Fruit fly (Drosophila melanogaster) whole organism, pupa: ENCODE measurements around the gene CG8852.

Experiments
- CG10348 ChIP-seq: fragments of 200-800 bp; sonication (Bioruptor generic); IDR thresholded peaks from 2 replicates; pipeline ENCODE4 v1.3.6; 2022; ENCODE audit warnings: missing biosample characterization, missing genetic modification characterization
- CG15710 ChIP-seq: fragments of 200-800 bp; sonication (Bioruptor generic); optimal IDR thresholded peaks from 2 replicates; lab custom pipeline; 2018; ENCODE audit warnings: missing biosample characterization, mild to moderate bottlenecking, missing genetic modification characterization, moderate library complexity
- CG17806 ChIP-seq: fragments of 200-800 bp; sonication (Bioruptor generic); optimal IDR thresholded peaks from 2 replicates; lab custom pipeline; 2018; ENCODE audit warnings: missing biosample characterization, mild to moderate bottlenecking, missing genetic modification characterization, moderate library complexity
- CG4496 ChIP-seq: fragments of 200-800 bp; sonication (Bioruptor generic); IDR thresholded peaks from 3 replicates; pipeline ENCODE4 v1.3.6; 2022; ENCODE audit warnings: missing biosample characterization, missing genetic modification characterization
- EcR ChIP-seq: fragments of 200-800 bp; sonication (Bioruptor generic); optimal IDR thresholded peaks from 3 replicates; lab custom pipeline; 2019; ENCODE audit warnings: missing biosample characterization, missing genetic modification characterization, mild to moderate bottlenecking, moderate library complexity, missing genetic modification reagents
- Ets98B ChIP-seq: fragments of 200-800 bp; sonication (Bioruptor generic); IDR thresholded peaks from 2 replicates; pipeline ENCODE4 v1.3.6; 2022; ENCODE audit warnings: missing biosample characterization, missing genetic modification characterization
- rn ChIP-seq: fragments of 200-800 bp; sonication (Bioruptor generic); IDR thresholded peaks from 2 replicates; pipeline ENCODE4 v1.3.6; 2022; ENCODE audit warnings: missing biosample characterization, missing genetic modification characterization

DNA sequence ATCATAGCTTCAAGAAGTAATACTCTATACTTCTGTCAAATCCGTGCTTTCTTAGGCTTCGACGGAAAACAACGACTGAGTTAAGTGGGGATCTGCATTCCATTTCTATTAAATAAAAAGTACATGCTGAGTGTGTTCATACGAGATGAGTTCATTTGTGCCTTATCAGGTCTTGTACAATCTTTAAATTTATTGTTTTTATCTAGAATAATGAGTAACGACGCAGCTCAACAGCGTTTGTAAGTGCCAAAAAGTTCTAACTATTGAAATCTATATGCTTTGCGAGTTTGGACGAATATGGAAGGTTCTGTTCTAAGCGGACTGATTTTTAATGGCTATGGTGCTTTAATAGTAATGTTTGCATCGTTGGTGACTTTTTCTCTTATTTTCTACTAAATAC is 975 bp upstream of the CG8852 start, which contains the start of gene Sr-CIV:
- TF ChIP-seq CG15710 (tag; lab: Kevin White, UChicago) (no peak), CG4496 (no peak), rn (no peak), Ets98B (GFP tag; lab: Robert Waterston, UW) (no peak), CG10348 (GFP tag; lab: Robert Waterston, UW) (no peak), CG17806 (tag; lab: Kevin White, UChicago) (no peak), EcR (GFP tag; lab: Kevin White, UChicago) (no peak)
